Fruit fly (Drosophila melanogaster): ENCODE results near the gene CG8004.

Gene CG8004

DNA sequence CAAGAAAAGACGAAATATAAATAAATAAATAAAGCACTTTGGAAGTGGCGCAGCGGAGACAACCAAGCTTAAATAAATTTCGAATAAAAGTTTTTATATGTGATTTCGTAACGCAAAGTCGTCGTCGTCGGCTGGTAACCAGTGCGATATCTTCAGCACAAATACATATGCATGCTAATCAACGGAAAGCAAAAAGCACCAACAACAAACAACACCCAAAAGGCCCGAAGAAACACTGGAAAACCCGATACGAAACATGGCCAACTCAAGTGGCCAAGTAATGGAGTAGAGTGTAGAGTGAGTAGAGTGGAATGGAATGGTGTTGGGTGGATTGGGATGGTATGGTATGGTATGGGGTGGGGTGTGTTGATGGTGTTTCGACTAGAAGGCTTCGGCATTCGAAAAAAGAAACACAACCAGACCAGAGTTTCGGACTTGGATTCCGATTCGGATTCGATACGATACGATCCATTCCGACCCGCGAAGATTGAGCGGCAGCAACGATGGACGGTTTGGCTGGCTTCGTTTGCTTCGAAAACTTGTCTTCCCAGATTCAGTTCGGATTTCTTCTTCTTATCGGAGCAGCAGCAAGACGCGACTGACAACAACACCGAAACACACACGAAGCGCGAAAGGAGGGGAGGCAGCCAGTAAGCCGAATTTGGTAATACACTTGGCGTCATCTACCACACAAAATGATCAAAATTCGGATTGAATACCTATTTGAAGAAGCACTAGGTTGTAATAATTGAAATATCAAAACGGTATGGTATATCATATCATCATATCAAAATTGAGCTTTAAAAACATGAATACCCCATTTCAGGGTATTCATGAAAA is 25.5 kb downstream of the CG8004 start (continued):
- TF ChIP-seq CG8388 (GFP tag; optimal IDR thresholded peaks at IDR 0.05) (peak; percentile 91), HLH4C (GFP tag; IDR thresholded peaks at IDR 0.05; ENCODE audit: partially characterized antibody) (no peak), CG17912 (GFP tag; optimal IDR thresholded peaks at IDR 0.05) (peak; percentile 53), Hand (GFP tag; optimal IDR thresholded peaks at IDR 0.05) (peak; percentile 79), CG34376 (GFP tag; optimal IDR thresholded peaks at IDR 0.05) (peak; percentile 83), Ptx1 (GFP tag; IDR thresholded peaks at IDR 0.05) (peak; percentile 96), Lhr (GFP tag; optimal IDR thresholded peaks at IDR 0.05) (peak; percentile 61), CG17186 (GFP tag; optimal IDR thresholded peaks at IDR 0.05) (peak; percentile 55), slou (GFP tag; optimal IDR thresholded peaks at IDR 0.05) (peak; percentile 83), CG16779 (GFP tag; IDR thresholded peaks at IDR 0.05) (peak; percentile 94), sqz (GFP tag; optimal IDR thresholded peaks at IDR 0.05) (peak; percentile 90), Ets65A (GFP tag) (peak; percentile 99), CG14710 (tag; optimal IDR thresholded peaks at IDR 0.05) (peak; percentile 67), CG8089 (GFP tag; optimal IDR thresholded peaks at IDR 0.05) (peak; percentile 94), hb (GFP tag; IDR thresholded peaks at IDR 0.05; ENCODE audit: partially characterized antibody) (no peak), Fer1 (GFP tag; optimal IDR thresholded peaks at IDR 0.05) (peak; percentile 92), run (tag; optimal IDR thresholded peaks at IDR 0.05) (peak; percentile 87), Sry-β (GFP tag; optimal IDR thresholded peaks at IDR 0.05) (peak; percentile 57), Mad (GFP tag; optimal IDR thresholded peaks at IDR 0.05) (peak; percentile 93), ci (GFP tag; IDR thresholded peaks at IDR 0.05) (peak; percentile 96), CG8281 (tag; optimal IDR thresholded peaks at IDR 0.05) (peak; percentile 81), bigmax (GFP tag; optimal IDR thresholded peaks at IDR 0.05) (peak; percentile 43), ato (GFP tag; IDR thresholded peaks at IDR 0.05; ENCODE audit: partially characterized antibody) (no peak), dan (GFP tag; IDR thresholded peaks at IDR 0.05) (no peak), CG31441 (GFP tag; IDR thresholded peaks at IDR 0.05) (peak; percentile 92), tll (GFP tag; optimal IDR thresholded peaks at IDR 0.05) (no peak), stc (GFP tag; IDR thresholded peaks at IDR 0.05) (peak; percentile 90), bowl (GFP tag; IDR thresholded peaks at IDR 0.05) (peak; percentile 86), CG5180 (GFP tag; optimal IDR thresholded peaks at IDR 0.05) (peak; percentile 82), CG15269 (tag; optimal IDR thresholded peaks at IDR 0.05) (peak; percentile 97), CG18011 (GFP tag; optimal IDR thresholded peaks at IDR 0.05) (peak; percentile 78), Scr (GFP tag; IDR thresholded peaks at IDR 0.05; ENCODE audit: partially characterized antibody) (no peak), CG1792 (GFP tag; optimal IDR thresholded peaks at IDR 0.05) (peak; percentile 75), CG33557 (GFP tag; optimal IDR thresholded peaks at IDR 0.05) (peak; percentile 45), CG6254 (GFP tag; optimal IDR thresholded peaks at IDR 0.05) (peak; percentile 86), CG10654 (GFP tag; optimal IDR thresholded peaks at IDR 0.05) (peak; percentile 94), emc (GFP tag; optimal IDR thresholded peaks at IDR 0.05) (peak; percentile 92), NfI (GFP tag; optimal IDR thresholded peaks at IDR 0.05) (peak; percentile 93), CG1603 (tag; optimal IDR thresholded peaks at IDR 0.05) (peak; percentile 97), Mes4 (GFP tag; optimal IDR thresholded peaks at IDR 0.05) (peak; percentile 87), zf30C (GFP tag; optimal IDR thresholded peaks at IDR 0.05) (no peak), CG16813 (GFP tag; IDR thresholded peaks at IDR 0.05; ENCODE audit: partially characterized antibody) (no peak), Adf1 (GFP tag; IDR thresholded peaks at IDR 0.05) (peak; percentile 78), trem (tag; optimal IDR thresholded peaks at IDR 0.05) (peak; percentile 81), gsb-n (tag; optimal IDR thresholded peaks at IDR 0.05) (peak; percentile 84), CG14860 (GFP tag; IDR thresholded peaks at IDR 0.05; ENCODE audit: partially characterized antibody) (no peak), C15 (GFP tag; IDR thresholded peaks at IDR 0.05) (0 out of 3 replicates have a peak, but pooled peaks have one; percentile 50)
